Fruit fly (Drosophila melanogaster): ENCODE data around the gene CG12522.

DNA sequence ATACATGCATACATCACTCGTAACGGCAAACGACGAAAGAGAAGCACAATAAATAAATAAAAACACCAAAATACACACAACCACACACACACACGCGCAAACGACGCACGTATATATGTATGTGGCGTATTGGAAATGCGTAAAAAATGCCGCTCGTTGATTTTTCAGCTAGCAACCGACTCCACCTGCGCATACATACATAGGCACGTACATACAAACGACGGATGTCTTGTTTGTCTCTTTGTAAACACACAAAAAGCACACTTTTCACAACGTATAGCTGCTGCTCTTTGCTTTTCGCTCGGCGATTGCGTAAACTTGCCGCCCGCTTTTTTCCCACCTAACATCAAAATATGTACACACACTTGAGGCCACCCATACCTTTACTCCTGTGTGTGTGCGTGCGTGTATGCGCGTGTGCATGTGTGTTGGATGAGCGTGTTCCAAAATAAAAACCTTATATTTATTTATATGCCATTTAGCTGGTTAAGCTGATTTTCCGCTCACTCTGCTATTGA, 11.9 kb downstream of the CG12522 start:
- TF ChIP-seq insv (optimal IDR thresholded peaks at IDR 0.05) (no peak), psq (optimal IDR thresholded peaks at IDR 0.05) (no peak), h (optimal IDR thresholded peaks at IDR 0.05) (no peak), Myc (optimal IDR thresholded peaks at IDR 0.05) (no peak)
